Worm (Caenorhabditis elegans) whole organism, L4/young adult: ENCODE data around the gene C24H11.5.

Experiments used
- W03F9.2 ChIP-seq: fragments of 150-350 bp; optimal IDR thresholded peaks from 2 replicates; lab custom pipeline; 2014; ENCODE audit warnings: missing biosample characterization, missing genetic modification characterization
- dao-5 ChIP-seq: sonication (generic microtip); optimal IDR thresholded peaks from 2 replicates; lab custom pipeline; 2016; ENCODE audit warnings: missing genotype, missing genetic modification characterization, moderate library complexity, missing compliant biosample characterization
- him-1 ChIP-seq: sonication (generic microtip); optimal IDR thresholded peaks from 2 replicates; lab custom pipeline; 2016; ENCODE audit warnings: missing genotype, missing genetic modification reagents, missing genetic modification characterization, missing compliant biosample characterization

ce11 chrIII:11737527-11737926, 42.5 kb upstream of the C24H11.5 start, which contains the start of gene sup-1:
- TF ChIP-seq him-1 (tag; lab: Kevin White, UChicago) (no peak), dao-5 (tag; lab: Kevin White, UChicago) (no peak), W03F9.2 (tag; lab: Kevin White, UChicago) (no peak)
